Fruit fly (Drosophila melanogaster) whole organism: ENCODE results near the gene Nuak.

Experiments used
- CG8478 ChIP-seq: fragments of >200 bp; optimal IDR thresholded peaks from 2 replicates; lab custom pipeline; 2018; ENCODE audit warnings: inconsistent platforms
- Dll ChIP-seq: fragments of >200 bp; optimal IDR thresholded peaks from 2 replicates; lab custom pipeline; 2017
- pan ChIP-seq: fragments of >200 bp; optimal IDR thresholded peaks from 2 replicates; lab custom pipeline; 2017
- psq ChIP-seq: fragments of >200 bp; optimal IDR thresholded peaks from 2 replicates; lab custom pipeline; 2017
- usp ChIP-seq: fragments of >200 bp; optimal IDR thresholded peaks from 2 replicates; lab custom pipeline; 2017; ENCODE audit warnings: missing biosample characterization, missing genetic modification characterization, mixed read lengths

DNA sequence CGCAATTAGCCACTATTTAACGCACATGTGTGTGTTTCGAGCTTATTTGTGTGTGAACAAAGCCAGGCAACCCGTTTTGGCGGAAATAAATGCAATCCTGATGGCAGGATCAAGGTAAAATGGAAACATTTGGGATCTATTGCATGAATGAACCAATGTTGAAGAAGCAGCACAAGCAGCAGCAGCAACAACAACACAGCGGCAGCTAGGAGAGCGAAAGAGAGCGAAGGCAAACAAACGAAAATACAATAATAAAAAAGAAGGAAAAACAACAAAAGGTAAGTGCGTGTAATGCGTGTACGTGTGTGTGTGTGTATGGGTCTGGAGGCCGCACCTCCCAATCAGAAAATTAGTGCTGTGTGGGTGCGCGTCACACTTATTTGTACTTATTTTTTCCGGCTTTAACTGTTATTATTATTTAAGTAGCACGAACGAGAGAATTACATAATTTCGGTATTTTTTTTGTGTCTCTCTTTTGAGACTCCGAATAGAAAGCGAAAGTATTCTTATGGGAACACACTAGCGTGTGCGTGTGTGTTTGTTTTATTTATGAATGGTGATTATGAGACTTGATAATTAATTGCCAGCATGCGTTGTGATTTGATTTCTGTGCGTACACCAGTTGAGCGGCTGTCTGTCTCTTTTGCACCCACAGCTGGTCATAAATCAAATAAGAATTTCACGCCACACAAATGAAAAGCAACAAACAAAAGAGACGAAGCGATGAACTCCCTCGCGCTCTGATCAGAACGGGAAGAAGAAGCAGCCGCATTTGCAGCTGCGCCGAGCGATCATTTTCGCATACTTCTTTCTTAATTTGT, 705 bp downstream of the Nuak start:
- TF ChIP-seq psq (lab: Kevin White, UChicago) = no peak
- TF ChIP-seq CG8478 = no peak
- TF ChIP-seq usp (GFP tag; lab: Kevin White, UChicago) = no peak
- TF ChIP-seq pan (lab: Kevin White, UChicago) = no peak
- TF ChIP-seq Dll (lab: Kevin White, UChicago) = peak; percentile 4
